Worm (Caenorhabditis elegans): ENCODE measurements around the gene T02G5.14.

DNA sequence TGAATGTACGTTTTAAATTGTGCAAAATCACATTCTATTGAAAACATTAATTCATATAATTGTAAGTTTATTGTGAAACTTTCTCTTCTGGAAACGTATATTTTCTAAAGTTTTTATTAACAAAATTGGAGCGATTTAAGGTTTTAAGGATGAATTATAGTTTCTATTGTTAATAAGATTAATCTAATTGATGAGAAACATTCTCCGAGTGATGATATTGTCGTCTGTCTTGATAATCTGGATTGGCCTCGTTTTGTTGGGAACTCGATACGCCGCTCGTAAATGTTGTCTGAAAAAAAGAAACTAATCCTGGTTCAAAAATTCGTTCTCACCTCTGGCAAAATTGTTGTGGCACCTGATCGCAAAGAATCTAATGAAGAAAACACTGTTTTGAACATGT lies 22.2 kb downstream of the T02G5.14 start:
- TF ChIP-seq nhr-6 (tag; optimal IDR thresholded peaks at IDR 0.05) (no peak), lsy-2 (tag; optimal IDR thresholded peaks at IDR 0.05) (no peak), nhr-129 (tag; optimal IDR thresholded peaks at IDR 0.05) (no peak), nhr-10 (tag; optimal IDR thresholded peaks at IDR 0.05) (no peak), mdl-1 (tag; optimal IDR thresholded peaks at IDR 0.05) (no peak), lin-39 (tag; optimal IDR thresholded peaks at IDR 0.05) (no peak)

All from whole organism, L2 larva.